Fruit fly (Drosophila melanogaster): Measurements from ENCODE around the gene aay.

DNA sequence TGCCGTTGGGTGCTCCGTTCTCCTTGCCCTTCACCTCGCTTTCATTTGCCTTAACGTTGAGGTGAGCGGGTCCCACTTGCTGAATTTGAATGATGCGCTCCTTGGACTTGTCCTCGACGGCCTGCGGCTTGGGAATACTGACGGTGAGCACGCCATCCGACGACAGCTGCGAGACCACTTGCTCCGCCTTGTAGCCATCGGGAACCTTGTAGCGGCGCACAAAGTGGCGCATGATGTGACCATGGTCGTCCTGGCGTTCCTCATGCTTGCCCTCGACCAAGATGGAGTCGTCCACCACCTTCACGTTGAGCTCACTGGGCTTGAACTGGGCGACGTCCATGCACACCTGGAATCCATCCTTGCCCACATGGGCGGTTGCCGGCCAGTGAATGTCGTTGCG lies 46.5 kb upstream of the aay start:
- TF ChIP-seq pb (GFP tag; optimal IDR thresholded peaks at IDR 0.05): no peak
- TF ChIP-seq ap (GFP tag; IDR thresholded peaks at IDR 0.05): no peak

Measured in whole organism, embryonic.